Fruit fly (Drosophila melanogaster) whole organism, prepupa: ENCODE data around the gene heph.

Source experiments
- Blimp-1 ChIP-seq: fragments of 200-800 bp; sonication (Bioruptor generic); optimal IDR thresholded peaks from 3 replicates; lab custom pipeline; 2017; ENCODE audit warnings: missing biosample characterization, missing genetic modification characterization, mild to moderate bottlenecking, moderate library complexity, missing genetic modification reagents
- CG11294 ChIP-seq: fragments of 200-800 bp; sonication (Bioruptor generic); IDR thresholded peaks from 2 replicates; pipeline ENCODE4 v1.3.6; 2022; ENCODE audit warnings: missing biosample characterization, missing genetic modification characterization
- CG11762 ChIP-seq: fragments of 200-800 bp; sonication (Bioruptor generic); optimal IDR thresholded peaks from 3 replicates; lab custom pipeline; 2016; ENCODE audit warnings: missing biosample characterization, missing genetic modification characterization; ENCODE audit not compliant: insufficient read depth
- CG11902 ChIP-seq: fragments of 200-800 bp; sonication (Bioruptor generic); optimal IDR thresholded peaks from 3 replicates; lab custom pipeline; 2016; ENCODE audit warnings: missing biosample characterization, missing genetic modification characterization
- CG1621 ChIP-seq: fragments of 200-800 bp; sonication (Bioruptor generic); optimal IDR thresholded peaks from 3 replicates; lab custom pipeline; 2018; ENCODE audit warnings: missing biosample characterization, mild to moderate bottlenecking, missing genetic modification characterization
- CG16779 ChIP-seq: fragments of 200-800 bp; sonication (Bioruptor generic); optimal IDR thresholded peaks from 3 replicates; lab custom pipeline; 2017; ENCODE audit warnings: missing biosample characterization, mild to moderate bottlenecking, missing genetic modification characterization
- CG3032 ChIP-seq: fragments of 200-800 bp; optimal IDR thresholded peaks from 2 replicates; lab custom pipeline; 2019; ENCODE audit warnings: missing biosample characterization, mild to moderate bottlenecking, missing genetic modification characterization, moderate library complexity
- CG32006 ChIP-seq: fragments of 200-800 bp; sonication (Bioruptor generic); optimal IDR thresholded peaks from 3 replicates; lab custom pipeline; 2017; ENCODE audit warnings: missing biosample characterization, mild to moderate bottlenecking, missing genetic modification characterization
- CG34406 ChIP-seq: fragments of 200-800 bp; sonication (Bioruptor generic); optimal IDR thresholded peaks from 3 replicates; lab custom pipeline; 2016; ENCODE audit warnings: missing biosample characterization, missing genetic modification characterization
- CG3919 ChIP-seq: fragments of 200-800 bp; sonication (Bioruptor generic); optimal IDR thresholded peaks from 3 replicates; lab custom pipeline; 2016; ENCODE audit warnings: missing biosample characterization, missing genetic modification characterization
- CG4318 ChIP-seq: fragments of 200-800 bp; sonication (Bioruptor generic); optimal IDR thresholded peaks from 3 replicates; lab custom pipeline; 2017; ENCODE audit warnings: missing biosample characterization, mild to moderate bottlenecking, missing genetic modification characterization
- CG6163 ChIP-seq: fragments of 200-800 bp; sonication (Bioruptor generic); IDR thresholded peaks from 3 replicates; pipeline ENCODE4 v1.3.6; 2022; ENCODE audit warnings: missing biosample characterization, missing genetic modification characterization
- CG6276 ChIP-seq: fragments of 200-800 bp; sonication (Bioruptor generic); optimal IDR thresholded peaks from 2 replicates; lab custom pipeline; 2017; ENCODE audit warnings: missing biosample characterization, mild to moderate bottlenecking, missing genetic modification characterization
- CG6792 ChIP-seq: fragments of 200-800 bp; sonication (Bioruptor generic); optimal IDR thresholded peaks from 3 replicates; lab custom pipeline; 2016; ENCODE audit warnings: missing biosample characterization, missing genetic modification characterization
- CG6808 ChIP-seq: fragments of 200-800 bp; sonication (Bioruptor generic); optimal IDR thresholded peaks from 3 replicates; lab custom pipeline; 2017; ENCODE audit warnings: missing biosample characterization, missing genetic modification characterization, mild to moderate bottlenecking, moderate library complexity, missing genetic modification reagents
- CG6854 ChIP-seq: fragments of 200-800 bp; sonication (Bioruptor generic); optimal IDR thresholded peaks from 2 replicates; lab custom pipeline; 2017; ENCODE audit warnings: missing biosample characterization, mild to moderate bottlenecking, missing genetic modification characterization
- CG8119 ChIP-seq: fragments of 200-800 bp; sonication (Bioruptor generic); IDR thresholded peaks from 3 replicates; pipeline ENCODE4 v1.3.6; 2022; ENCODE audit warnings: missing biosample characterization, missing genetic modification characterization
- CG8632 ChIP-seq: fragments of 200-800 bp; sonication (Bioruptor generic); optimal IDR thresholded peaks from 3 replicates; lab custom pipeline; 2016; ENCODE audit warnings: missing biosample characterization, missing genetic modification characterization
- Eip75B ChIP-seq: fragments of 200-800 bp; sonication (Bioruptor generic); optimal IDR thresholded peaks from 3 replicates; lab custom pipeline; 2016; ENCODE audit warnings: missing biosample characterization, missing genetic modification characterization
- Eip78C ChIP-seq: fragments of 200-800 bp; sonication (Bioruptor generic); peaks from one replicate; lab custom pipeline; 2016; ENCODE audit warnings: missing biosample characterization, missing genetic modification characterization
- Eip93F ChIP-seq: fragments of 200-800 bp; sonication (Bioruptor generic); optimal IDR thresholded peaks from 2 replicates; lab custom pipeline; 2016; ENCODE audit warnings: missing biosample characterization, mild to moderate bottlenecking, missing genetic modification characterization
- Ets21C ChIP-seq: fragments of 200-800 bp; sonication (Bioruptor generic); optimal IDR thresholded peaks from 3 replicates; lab custom pipeline; 2016; ENCODE audit warnings: missing biosample characterization, missing genetic modification characterization
- Ets96B ChIP-seq: fragments of 200-800 bp; optimal IDR thresholded peaks from 2 replicates; lab custom pipeline; 2019; ENCODE audit warnings: missing biosample characterization, mild to moderate bottlenecking, missing genetic modification characterization, moderate library complexity
- Hr38 ChIP-seq: sonication (Bioruptor generic); optimal IDR thresholded peaks from 2 replicates; lab custom pipeline; 2016; ENCODE audit warnings: missing biosample characterization, missing genetic modification characterization
- Hr39 ChIP-seq: fragments of 200-800 bp; sonication (Bioruptor generic); optimal IDR thresholded peaks from 2 replicates; lab custom pipeline; 2016; ENCODE audit warnings: missing biosample characterization, missing genetic modification characterization
- Hr4 ChIP-seq: fragments of 200-800 bp; sonication (Bioruptor generic); optimal IDR thresholded peaks from 3 replicates; lab custom pipeline; 2016; ENCODE audit warnings: missing biosample characterization, missing genetic modification characterization
- Lpt ChIP-seq: fragments of 200-800 bp; sonication (Bioruptor generic); optimal IDR thresholded peaks from 3 replicates; lab custom pipeline; 2016; ENCODE audit warnings: missing biosample characterization, missing genetic modification characterization
- Met ChIP-seq: fragments of 200-800 bp; sonication (Bioruptor generic); optimal IDR thresholded peaks from 3 replicates; lab custom pipeline; 2016; ENCODE audit warnings: missing biosample characterization, missing genetic modification characterization
- OdsH ChIP-seq: fragments of 200-800 bp; sonication (Bioruptor generic); optimal IDR thresholded peaks from 3 replicates; lab custom pipeline; 2016; ENCODE audit warnings: missing biosample characterization, missing genetic modification characterization
- Smox ChIP-seq: fragments of 200-800 bp; sonication (Bioruptor generic); optimal IDR thresholded peaks from 3 replicates; lab custom pipeline; 2016; ENCODE audit warnings: missing biosample characterization, missing genetic modification characterization
- Sox102F ChIP-seq: fragments of 200-800 bp; sonication (Bioruptor generic); optimal IDR thresholded peaks from 2 replicates; lab custom pipeline; 2016; ENCODE audit warnings: missing biosample characterization, mild to moderate bottlenecking, missing genetic modification characterization
- Sox14 ChIP-seq: fragments of 200-800 bp; sonication (Bioruptor generic); optimal IDR thresholded peaks from 3 replicates; lab custom pipeline; 2016; ENCODE audit warnings: missing biosample characterization, missing genetic modification characterization
- Sox15 ChIP-seq: fragments of 200-800 bp; sonication (Bioruptor generic); optimal IDR thresholded peaks from 3 replicates; lab custom pipeline; 2016; ENCODE audit warnings: missing biosample characterization, missing genetic modification characterization
- dac ChIP-seq: fragments of 200-800 bp; sonication (Bioruptor generic); optimal IDR thresholded peaks from 2 replicates; lab custom pipeline; 2017; ENCODE audit warnings: missing biosample characterization, mild to moderate bottlenecking, missing genetic modification characterization
- dsx ChIP-seq: fragments of 200-800 bp; optimal IDR thresholded peaks from 3 replicates; lab custom pipeline; 2019; ENCODE audit warnings: missing biosample characterization, mild to moderate bottlenecking, missing genetic modification characterization, moderate library complexity; ENCODE audit not compliant: poor library complexity, severe bottlenecking
- eg ChIP-seq: fragments of 200-800 bp; sonication (Bioruptor generic); IDR thresholded peaks from 3 replicates; pipeline ENCODE4 v1.3.6; 2022; ENCODE audit warnings: missing biosample characterization, missing genetic modification characterization
- esn ChIP-seq: fragments of 200-800 bp; sonication (Bioruptor generic); optimal IDR thresholded peaks from 2 replicates; lab custom pipeline; 2016; ENCODE audit warnings: missing biosample characterization, mild to moderate bottlenecking, missing genetic modification characterization, moderate library complexity
- fd59A ChIP-seq: fragments of 200-800 bp; sonication (Bioruptor generic); optimal IDR thresholded peaks from 2 replicates; lab custom pipeline; 2017; ENCODE audit warnings: missing biosample characterization, mild to moderate bottlenecking, missing genetic modification characterization, missing genetic modification reagents
- fd85E ChIP-seq: fragments of 200-800 bp; sonication (Bioruptor generic); optimal IDR thresholded peaks from 3 replicates; lab custom pipeline; 2016; ENCODE audit warnings: missing biosample characterization, missing genetic modification characterization
- fkh ChIP-seq: fragments of 200-800 bp; sonication (Bioruptor generic); optimal IDR thresholded peaks from 3 replicates; lab custom pipeline; 2017; ENCODE audit warnings: missing biosample characterization, mild to moderate bottlenecking, missing genetic modification characterization, moderate library complexity
- lz ChIP-seq: fragments of 200-800 bp; sonication (Bioruptor generic); optimal IDR thresholded peaks from 3 replicates; lab custom pipeline; 2016; ENCODE audit warnings: missing biosample characterization, missing genetic modification characterization
- net ChIP-seq: fragments of 200-800 bp; sonication (Bioruptor generic); optimal IDR thresholded peaks from 3 replicates; lab custom pipeline; 2016; ENCODE audit warnings: missing biosample characterization, missing genetic modification characterization
- pdm3 ChIP-seq: fragments of 200-800 bp; sonication (Bioruptor generic); optimal IDR thresholded peaks from 3 replicates; lab custom pipeline; 2016; ENCODE audit warnings: missing biosample characterization, missing genetic modification characterization
- salr ChIP-seq, 2 experiments: fragments of 200-800 bp; sonication (Bioruptor generic); optimal IDR thresholded peaks; 3 replicates each; lab custom pipeline; 2016 to 2018; ENCODE audit warnings: missing biosample characterization in 2 of 2, missing genetic modification characterization in 2 of 2, mild to moderate bottlenecking in 1 of 2
- ss ChIP-seq, 2 experiments: fragments of 200-800 bp; sonication (Bioruptor generic); optimal IDR thresholded peaks; 2 replicates in 1 of 2; 3 replicates in 1 of 2; lab custom pipeline; 2017 to 2018; ENCODE audit warnings: mild to moderate bottlenecking in 2 of 2, missing biosample characterization in 2 of 2, missing genetic modification characterization in 2 of 2, moderate library complexity in 1 of 2
- topi ChIP-seq: fragments of 200-800 bp; sonication (Bioruptor generic); optimal IDR thresholded peaks from 3 replicates; lab custom pipeline; 2016; ENCODE audit warnings: missing biosample characterization, missing genetic modification characterization

heph gene

DNA sequence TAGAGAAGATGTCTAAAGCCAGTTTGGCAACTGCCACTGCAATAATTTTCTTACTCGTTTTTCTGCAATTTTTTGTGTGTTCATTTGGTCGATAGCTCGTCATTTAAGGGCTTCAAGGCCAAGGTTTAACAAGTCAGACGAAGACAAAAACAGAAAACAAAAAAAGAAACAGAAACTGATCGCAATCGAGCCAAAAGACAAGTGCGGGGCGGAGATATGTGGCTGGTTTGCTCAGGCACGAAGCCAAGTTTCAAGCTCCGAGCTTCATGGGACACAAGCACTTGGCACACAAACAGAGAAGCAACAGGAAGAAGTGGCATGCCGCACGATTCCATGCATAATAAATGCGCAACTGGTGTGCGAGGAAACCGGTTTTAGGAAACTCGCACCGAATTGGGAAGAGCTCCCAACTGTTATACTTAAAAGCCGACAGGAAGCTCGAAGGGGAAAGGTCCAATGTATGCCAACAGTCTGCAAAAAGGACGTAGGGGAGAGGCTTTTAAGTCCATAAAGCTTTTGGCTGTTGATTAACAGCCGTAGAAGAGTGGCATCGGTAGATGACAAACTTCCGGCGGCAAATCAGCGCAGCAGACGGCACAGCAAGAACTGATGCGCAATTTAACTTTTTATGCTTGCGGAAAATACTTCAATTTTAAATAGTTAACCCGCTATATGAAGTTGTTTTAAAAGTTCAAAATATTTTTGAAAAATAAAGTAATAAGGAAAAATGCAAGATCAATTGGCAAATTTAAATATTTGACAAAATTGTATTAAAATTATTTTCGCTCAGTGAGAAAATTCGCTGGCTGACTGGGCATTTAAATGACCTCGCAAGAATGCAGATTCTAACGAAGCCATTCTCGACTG, 71.4 kb downstream of the heph start (continued):
- TF ChIP-seq Lpt (no peak), lz (GFP tag; lab: Kevin White, UChicago) (peak; percentile 51), CG16779 (tag; lab: Kevin White, UChicago) (peak; percentile 17), topi (GFP tag; lab: Kevin White, UChicago) (peak; percentile 46), OdsH (peak; percentile 36), Met (GFP tag; lab: Kevin White, UChicago) (peak; percentile 63), CG8119 (GFP tag; lab: Robert Waterston, UW) (peak; percentile 61; the same call in 2 of the 3 replicates), CG6792 (GFP tag; lab: Kevin White, UChicago) (peak; percentile 33), dsx (GFP tag; lab: Kevin White, UChicago) (peak; percentile 57), fd85E (GFP tag; lab: Kevin White, UChicago) (no peak), net (peak; percentile 1), Eip78C (GFP tag; lab: Kevin White, UChicago) (peak; percentile 89), CG6854 (GFP tag; lab: Kevin White, UChicago) (peak; percentile 52), Sox14 (GFP tag; lab: Kevin White, UChicago) (peak; percentile 61), CG8632 (peak; percentile 8), Hr4 (GFP tag; lab: Kevin White, UChicago) (peak; percentile 44), Hr39 (GFP tag; lab: Kevin White, UChicago) (peak; percentile 10), CG11294 (no peak; the same call in 1 of the 2 replicates), salr (GFP tag; optimal IDR thresholded peaks at IDR 0.05; lab: Kevin White, UChicago) (peak in 1 of 2 experiments; percentile 24), ss (GFP tag; optimal IDR thresholded peaks at IDR 0.05; lab: Kevin White, UChicago) (peak; percentile 66 to 89), pdm3 (GFP tag; lab: Kevin White, UChicago) (peak; percentile 23), CG34406 (peak; percentile 39), fkh (no peak), CG3032 (tag; lab: Kevin White, UChicago) (peak; percentile 14), Eip93F (no peak), Hr38 (no peak), dac (GFP tag; lab: Kevin White, UChicago) (no peak), Sox102F (GFP tag; lab: Kevin White, UChicago) (peak; percentile 13), CG6808 (GFP tag; lab: Kevin White, UChicago) (no peak), CG1621 (no peak), esn (GFP tag; lab: Kevin White, UChicago) (peak; percentile 69), CG4318 (GFP tag; lab: Kevin White, UChicago) (peak; percentile 27), Ets96B (peak; percentile 26), CG11902 (GFP tag; lab: Kevin White, UChicago) (no peak), eg (GFP tag; lab: Robert Waterston, UW) (peak; percentile 73)

DNA sequence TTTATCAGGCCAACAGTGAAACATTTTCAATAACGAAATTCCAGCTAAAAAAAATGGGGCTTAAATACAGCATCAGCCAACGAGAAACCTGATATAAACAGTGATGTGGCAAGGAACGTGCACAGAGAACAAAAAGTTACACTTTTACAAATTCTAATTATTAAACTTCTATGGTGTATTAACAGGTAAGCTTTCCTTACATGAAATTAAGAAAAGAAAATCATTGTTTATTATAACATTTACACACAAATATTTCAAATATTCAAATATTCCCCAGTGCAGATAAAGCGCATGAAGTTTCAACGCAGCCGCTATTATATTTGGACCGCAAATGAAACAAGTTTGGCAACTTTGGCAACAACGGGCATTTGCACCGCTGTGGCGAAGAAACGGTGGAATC, 73.7 kb downstream of the heph start:
- TF ChIP-seq CG34406, result peak; percentile 96
- TF ChIP-seq topi (GFP tag; lab: Kevin White, UChicago), result peak; percentile 98
- TF ChIP-seq fd59A, result peak; percentile 90
- peak; percentile 93 for TF ChIP-seq CG6276 (GFP tag; lab: Kevin White, UChicago)
- TF ChIP-seq Eip75B (GFP tag; lab: Kevin White, UChicago), result peak; percentile 94
- peak; percentile 95 for TF ChIP-seq CG3032 (tag; lab: Kevin White, UChicago)
- peak; percentile 98 for TF ChIP-seq CG6163 (GFP tag; lab: Robert Waterston, UW)
- TF ChIP-seq Sox102F (GFP tag; lab: Kevin White, UChicago), result peak; percentile 98
- peak; percentile 81 for TF ChIP-seq CG1621
- TF ChIP-seq Hr4 (GFP tag; lab: Kevin White, UChicago), result peak; percentile 97
- TF ChIP-seq CG6792 (GFP tag; lab: Kevin White, UChicago), result peak; percentile 93
- TF ChIP-seq Blimp-1, result peak; percentile 92
- TF ChIP-seq pdm3 (GFP tag; lab: Kevin White, UChicago), result peak; percentile 97
- peak; percentile 97 for TF ChIP-seq Smox
- TF ChIP-seq Ets21C (GFP tag; lab: Kevin White, UChicago), result peak; percentile 90
- TF ChIP-seq Sox15 (GFP tag; lab: Kevin White, UChicago), result peak; percentile 83
- peak; percentile 81 for TF ChIP-seq CG16779 (tag; lab: Kevin White, UChicago)
- TF ChIP-seq fd85E (GFP tag; lab: Kevin White, UChicago), result peak; percentile 86
- peak; percentile 96 for TF ChIP-seq Sox14 (GFP tag; lab: Kevin White, UChicago)
- TF ChIP-seq Eip78C (GFP tag; lab: Kevin White, UChicago), result peak; percentile 99
- peak; percentile 96 for TF ChIP-seq net
- TF ChIP-seq ss (GFP tag; optimal IDR thresholded peaks at IDR 0.05; lab: Kevin White, UChicago), result peak; percentile 94
- peak; percentile 80 to 95 for TF ChIP-seq salr (GFP tag; optimal IDR thresholded peaks at IDR 0.05; lab: Kevin White, UChicago)
- TF ChIP-seq OdsH, result peak; percentile 97
- TF ChIP-seq CG32006, result peak; percentile 96
- TF ChIP-seq dac (GFP tag; lab: Kevin White, UChicago), result peak; percentile 76
- peak; percentile 97 for TF ChIP-seq CG3919
- peak; percentile 97 for TF ChIP-seq esn (GFP tag; lab: Kevin White, UChicago)
- TF ChIP-seq CG11762 (GFP tag; lab: Kevin White, UChicago), result peak; percentile 91
